Fruit fly (Drosophila melanogaster) whole organism, embryonic: Measurements from ENCODE around the gene CG44837.

Experiments
- Atf6 ChIP-seq: fragments of 200-800 bp; sonication (Bioruptor generic); IDR thresholded peaks from 2 replicates; pipeline ENCODE4 v1.3.6; 2022; ENCODE audit warnings: missing biosample characterization, missing genetic modification characterization
- CG10147 ChIP-seq: fragments of 200-800 bp; sonication (Bioruptor generic); optimal IDR thresholded peaks from 2 replicates; lab custom pipeline; 2019; ENCODE audit warnings: missing biosample characterization, mild to moderate bottlenecking, missing genetic modification characterization, moderate library complexity
- CG11560 ChIP-seq: fragments of 200-800 bp; sonication (Bioruptor generic); IDR thresholded peaks from 3 replicates; pipeline ENCODE4 v1.3.6; 2022; ENCODE audit warnings: missing biosample characterization, missing genetic modification characterization
- CG12391 ChIP-seq: fragments of 200-800 bp; sonication (Bioruptor generic); optimal IDR thresholded peaks from 3 replicates; lab custom pipeline; 2018; ENCODE audit warnings: missing biosample characterization, mild to moderate bottlenecking, missing genetic modification characterization, moderate library complexity
- CG14441 ChIP-seq: fragments of 200-800 bp; sonication (Bioruptor generic); IDR thresholded peaks from 2 replicates; pipeline ENCODE4 v1.3.6; 2022; ENCODE audit warnings: missing biosample characterization, missing genetic modification characterization
- CG14710 ChIP-seq: fragments of 200-800 bp; sonication (Bioruptor generic); optimal IDR thresholded peaks from 3 replicates; lab custom pipeline; 2019; ENCODE audit warnings: missing biosample characterization, mild to moderate bottlenecking, missing genetic modification characterization, moderate library complexity
- CG14860 ChIP-seq: fragments of 200-800 bp; sonication (Bioruptor generic); IDR thresholded peaks from 3 replicates; pipeline ENCODE4 v1.3.6; 2022; ENCODE audit warnings: missing biosample characterization, missing genetic modification characterization; ENCODE audit not compliant: partially characterized antibody
- CG14965 ChIP-seq: fragments of 200-800 bp; sonication (Bioruptor generic); optimal IDR thresholded peaks from 2 replicates; lab custom pipeline; 2016; ENCODE audit warnings: missing biosample characterization, missing genetic modification characterization, borderline replicate concordance
- CG17612 ChIP-seq: fragments of 200-800 bp; sonication (Bioruptor generic); IDR thresholded peaks from 2 replicates; pipeline ENCODE4 v1.3.6; 2022; ENCODE audit warnings: missing biosample characterization, missing genetic modification characterization
- CG2116 ChIP-seq: fragments of 200-800 bp; sonication (Bioruptor generic); optimal IDR thresholded peaks from 3 replicates; lab custom pipeline; 2018; ENCODE audit warnings: missing biosample characterization, mild to moderate bottlenecking, missing genetic modification characterization
- CG30020 ChIP-seq: fragments of 200-800 bp; optimal IDR thresholded peaks from 2 replicates; lab custom pipeline; 2019; ENCODE audit warnings: missing biosample characterization, mild to moderate bottlenecking, missing genetic modification characterization, moderate library complexity
- CG33213 ChIP-seq: fragments of 200-800 bp; sonication (Bioruptor generic); optimal IDR thresholded peaks from 3 replicates; lab custom pipeline; 2016; ENCODE audit warnings: missing biosample characterization, missing genetic modification characterization
- CG3847 ChIP-seq: fragments of 200-800 bp; sonication (Bioruptor generic); IDR thresholded peaks from 2 replicates; pipeline ENCODE4 v1.3.6; 2022; ENCODE audit warnings: missing biosample characterization, missing genetic modification characterization
- CG3995 ChIP-seq: fragments of 200-800 bp; sonication (Bioruptor generic); optimal IDR thresholded peaks from 3 replicates; lab custom pipeline; 2016; ENCODE audit warnings: missing biosample characterization, missing genetic modification characterization
- CG4404 ChIP-seq: fragments of 200-800 bp; sonication (Bioruptor generic); IDR thresholded peaks from 2 replicates; pipeline ENCODE4 v1.3.6; 2022; ENCODE audit warnings: missing biosample characterization, missing genetic modification characterization
- CG4424 ChIP-seq: fragments of 200-800 bp; sonication (Bioruptor generic); optimal IDR thresholded peaks from 3 replicates; lab custom pipeline; 2016; ENCODE audit warnings: missing biosample characterization, missing genetic modification characterization
- CG6175 ChIP-seq: fragments of 200-800 bp; sonication (Bioruptor generic); IDR thresholded peaks from 3 replicates; pipeline ENCODE4 v1.3.6; 2022; ENCODE audit warnings: missing biosample characterization, missing genetic modification characterization
- CG7839 ChIP-seq: fragments of 200-800 bp; sonication (Bioruptor generic); optimal IDR thresholded peaks from 3 replicates; lab custom pipeline; 2018; ENCODE audit warnings: missing biosample characterization, mild to moderate bottlenecking, missing genetic modification characterization, moderate library complexity
- CG7963 ChIP-seq: fragments of 200-800 bp; sonication (Bioruptor generic); IDR thresholded peaks from 3 replicates; pipeline ENCODE4 v1.3.6; 2022; ENCODE audit warnings: missing biosample characterization, missing genetic modification characterization; ENCODE audit not compliant: partially characterized antibody
- CG7987 ChIP-seq: fragments of 200-800 bp; sonication (Bioruptor generic); optimal IDR thresholded peaks from 2 replicates; lab custom pipeline; 2018; ENCODE audit warnings: missing biosample characterization, mild to moderate bottlenecking, missing genetic modification characterization, moderate library complexity
- CG9215 ChIP-seq: fragments of 200-800 bp; sonication (Bioruptor generic); IDR thresholded peaks from 2 replicates; pipeline ENCODE4 v1.3.6; 2022; ENCODE audit warnings: missing biosample characterization, missing genetic modification characterization
- CG9932 ChIP-seq: fragments of 200-800 bp; sonication (Bioruptor generic); IDR thresholded peaks from 2 replicates; pipeline ENCODE4 v1.3.6; 2022; ENCODE audit warnings: missing biosample characterization, missing genetic modification characterization
- Drgx ChIP-seq: fragments of 200-800 bp; sonication (Bioruptor generic); IDR thresholded peaks from 2 replicates; pipeline ENCODE4 v1.3.6; 2022; ENCODE audit warnings: missing biosample characterization, missing genetic modification characterization
- Eip74EF ChIP-seq, 2 experiments: fragments of 200-800 bp in 1 of 2; fragments of >200 bp in 1 of 2; sonication (Bioruptor generic) in 1 of 2; optimal IDR thresholded peaks; 2 replicates each; lab custom pipeline; 2017 to 2019; ENCODE audit warnings: missing biosample characterization in 2 of 2, missing genetic modification characterization in 2 of 2, mild to moderate bottlenecking in 1 of 2, moderate library complexity in 1 of 2
- H15 ChIP-seq: fragments of 200-800 bp; sonication (Bioruptor generic); IDR thresholded peaks from 3 replicates; pipeline ENCODE4 v1.3.6; 2022; ENCODE audit warnings: missing biosample characterization, missing genetic modification characterization
- Hr39 ChIP-seq: fragments of >200 bp; optimal IDR thresholded peaks from 2 replicates; lab custom pipeline; 2017
- Kr ChIP-seq: fragments of 200-800 bp; sonication (Bioruptor generic); optimal IDR thresholded peaks from 2 replicates; lab custom pipeline; 2017; ENCODE audit warnings: missing biosample characterization, mild to moderate bottlenecking, missing genetic modification characterization
- Lpt ChIP-seq: fragments of >200 bp; optimal IDR thresholded peaks from 2 replicates; lab custom pipeline; 2018; ENCODE audit warnings: missing biosample characterization, missing genetic modification characterization
- Max ChIP-seq: fragments of 200-800 bp; sonication (Bioruptor generic); optimal IDR thresholded peaks from 2 replicates; lab custom pipeline; 2016; ENCODE audit warnings: missing biosample characterization, mild to moderate bottlenecking, missing genetic modification characterization
- Med ChIP-seq: fragments of 200-800 bp; sonication (Bioruptor generic); peaks from one replicate; lab custom pipeline; 2016; ENCODE audit warnings: missing biosample characterization, missing genetic modification characterization, mild to moderate bottlenecking, inconsistent platforms, moderate library complexity
- Rx ChIP-seq: fragments of 200-800 bp; sonication (Bioruptor generic); IDR thresholded peaks from 2 replicates; pipeline ENCODE4 v1.3.6; 2022; ENCODE audit warnings: missing biosample characterization, missing genetic modification characterization
- Ssrp ChIP-seq: fragments of 200-800 bp; sonication (Bioruptor generic); optimal IDR thresholded peaks from 2 replicates; lab custom pipeline; 2018; ENCODE audit warnings: missing biosample characterization, mild to moderate bottlenecking, missing genetic modification characterization, moderate library complexity
- Xbp1 ChIP-seq: fragments of 200-800 bp; sonication (Bioruptor generic); optimal IDR thresholded peaks from 3 replicates; lab custom pipeline; 2016; ENCODE audit warnings: missing biosample characterization, mild to moderate bottlenecking, missing genetic modification characterization
- amos ChIP-seq: fragments of 200-800 bp; sonication (Bioruptor generic); IDR thresholded peaks from 2 replicates; pipeline ENCODE4 v1.3.6; 2022; ENCODE audit warnings: missing biosample characterization, missing genetic modification characterization; ENCODE audit not compliant: partially characterized antibody
- aop ChIP-seq: fragments of 200-800 bp; sonication (Bioruptor generic); IDR thresholded peaks from 2 replicates; pipeline ENCODE4 v1.3.6; 2022; ENCODE audit warnings: missing biosample characterization, missing genetic modification characterization
- corto ChIP-seq: fragments of 200-800 bp; sonication (Bioruptor generic); optimal IDR thresholded peaks from 2 replicates; lab custom pipeline; 2016; ENCODE audit warnings: missing biosample characterization, mild to moderate bottlenecking, missing genetic modification characterization, moderate library complexity
- dati ChIP-seq: fragments of 200-800 bp; sonication (Bioruptor generic); IDR thresholded peaks from 2 replicates; pipeline ENCODE4 v1.3.6; 2022; ENCODE audit warnings: missing biosample characterization, missing genetic modification characterization
- emc ChIP-seq: fragments of 200-800 bp; sonication (Bioruptor generic); optimal IDR thresholded peaks from 2 replicates; lab custom pipeline; 2016; ENCODE audit warnings: missing biosample characterization, missing genetic modification characterization
- exex ChIP-seq: fragments of 200-800 bp; sonication (Bioruptor generic); optimal IDR thresholded peaks from 4 replicates; lab custom pipeline; 2018; ENCODE audit warnings: missing biosample characterization, mild to moderate bottlenecking, missing genetic modification characterization, moderate library complexity
- gro ChIP-seq: fragments of 200-800 bp; sonication (Bioruptor generic); optimal IDR thresholded peaks from 2 replicates; lab custom pipeline; 2016; ENCODE audit warnings: missing biosample characterization, missing genetic modification characterization
- lab ChIP-seq: fragments of 200-800 bp; sonication (Bioruptor generic); optimal IDR thresholded peaks from 3 replicates; lab custom pipeline; 2017; ENCODE audit warnings: missing biosample characterization, missing genetic modification characterization, mild to moderate bottlenecking, moderate library complexity, missing genetic modification reagents
- lov ChIP-seq, 2 experiments: fragments of 200-800 bp in 1 of 2; fragments of >200 bp in 1 of 2; sonication (Bioruptor generic) in 1 of 2; IDR thresholded peaks in 1 of 2; optimal IDR thresholded peaks in 1 of 2; 2 replicates in 1 of 2; 3 replicates in 1 of 2; pipeline versions ENCODE4 v1.3.6 to Lab custom; 2017 to 2022; ENCODE audit warnings: missing biosample characterization in 1 of 2, missing genetic modification characterization in 1 of 2
- p53 ChIP-seq: fragments of 200-800 bp; sonication (Bioruptor generic); optimal IDR thresholded peaks from 2 replicates; lab custom pipeline; 2016; ENCODE audit warnings: missing biosample characterization, missing genetic modification characterization
- phol ChIP-seq: fragments of 200-800 bp; sonication (Bioruptor generic); optimal IDR thresholded peaks from 3 replicates; lab custom pipeline; 2018; ENCODE audit warnings: missing biosample characterization, mild to moderate bottlenecking, missing genetic modification characterization, moderate library complexity
- slou ChIP-seq: fragments of 200-800 bp; sonication (Bioruptor generic); optimal IDR thresholded peaks from 3 replicates; lab custom pipeline; 2016; ENCODE audit warnings: missing biosample characterization, missing genetic modification characterization
- sna ChIP-seq: fragments of 200-800 bp; sonication (Bioruptor generic); IDR thresholded peaks from 2 replicates; pipeline ENCODE4 v1.3.6; 2022; ENCODE audit warnings: missing biosample characterization, missing genetic modification characterization; ENCODE audit not compliant: partially characterized antibody
- ssp ChIP-seq: fragments of 200-800 bp; sonication (Bioruptor generic); IDR thresholded peaks from 2 replicates; pipeline ENCODE4 v1.3.6; 2022; ENCODE audit warnings: missing biosample characterization, missing genetic modification characterization
- tap ChIP-seq: fragments of 200-800 bp; optimal IDR thresholded peaks from 3 replicates; lab custom pipeline; 2019; ENCODE audit warnings: missing biosample characterization, mild to moderate bottlenecking, missing genetic modification characterization, moderate library complexity
- tgo ChIP-seq: fragments of 200-800 bp; sonication (Bioruptor generic); IDR thresholded peaks from 3 replicates; pipeline ENCODE4 v1.3.6; 2022; ENCODE audit warnings: missing biosample characterization, missing genetic modification characterization
- wek ChIP-seq: fragments of 200-800 bp; sonication (Bioruptor generic); optimal IDR thresholded peaks from 3 replicates; lab custom pipeline; 2018; ENCODE audit warnings: missing biosample characterization, mild to moderate bottlenecking, missing genetic modification characterization, moderate library complexity

Gene CG44837

DNA sequence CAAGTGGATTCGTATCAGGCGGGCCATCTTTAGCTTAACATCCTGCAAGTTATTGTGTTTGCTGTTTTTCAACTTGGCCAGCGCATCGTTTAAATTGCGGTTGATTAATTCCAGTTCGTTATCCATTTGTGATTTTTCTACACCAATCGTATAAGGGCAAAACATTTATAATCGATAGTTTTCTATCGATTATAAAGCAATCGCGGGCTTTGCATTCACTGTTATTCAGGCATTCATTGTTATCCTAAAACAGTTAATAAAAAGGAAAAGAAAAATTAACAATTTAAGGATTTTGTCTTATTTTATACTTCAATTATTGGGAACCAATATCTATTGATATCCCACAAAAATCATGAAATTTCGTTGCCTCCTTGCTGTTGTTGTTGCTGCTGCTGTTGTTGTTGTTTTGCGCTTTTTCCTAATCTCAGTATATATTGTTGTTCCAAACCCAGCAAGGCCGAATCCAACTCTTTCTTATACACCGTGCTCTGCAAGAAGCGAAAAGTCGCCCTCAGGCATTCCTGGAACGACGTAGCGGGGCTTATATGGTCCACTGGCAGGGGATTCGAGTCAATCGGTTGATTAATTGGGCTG is 113.0 kb downstream of the CG44837 start, which contains the start of gene CG32095:
Gene CG32095 (minus strand): TSS at position 173 of the 594 bp plus-strand sequence.
- no peak for TF ChIP-seq corto (GFP tag; lab: Kevin White, UChicago)
- no peak for TF ChIP-seq CG7839 (tag; lab: Kevin White, UChicago)
- no peak for TF ChIP-seq Kr (GFP tag; lab: Kevin White, UChicago)
- TF ChIP-seq CG7987: no peak
- no peak for TF ChIP-seq gro (GFP tag; lab: Kevin White, UChicago)
- no peak for TF ChIP-seq CG17612 (GFP tag; lab: Robert Waterston, UW)
- TF ChIP-seq amos (GFP tag; lab: Robert Waterston, UW): peak; percentile 86
- no peak for TF ChIP-seq Eip74EF (GFP tag; optimal IDR thresholded peaks at IDR 0.05; lab: Kevin White, UChicago)
- TF ChIP-seq CG10147 (GFP tag; lab: Kevin White, UChicago): no peak
- TF ChIP-seq wek (GFP tag; lab: Kevin White, UChicago): no peak
- TF ChIP-seq CG14710 (tag; lab: Kevin White, UChicago): peak; percentile 17
- TF ChIP-seq Drgx (GFP tag; lab: Robert Waterston, UW): no peak
- no peak for TF ChIP-seq lov (optimal IDR thresholded peaks at IDR 0.05; lab: Kevin White, UChicago)
- no peak for TF ChIP-seq lov (GFP tag; IDR thresholded peaks at IDR 0.05; lab: Robert Waterston, UW)
- TF ChIP-seq Atf6 (GFP tag; lab: Robert Waterston, UW): no peak
- no peak for TF ChIP-seq slou (GFP tag; lab: Kevin White, UChicago)
- no peak for TF ChIP-seq CG3847 (GFP tag; lab: Robert Waterston, UW)
- TF ChIP-seq Hr39 (lab: Kevin White, UChicago): no peak
- TF ChIP-seq ssp: no peak
- no peak for TF ChIP-seq CG14441
- no peak for TF ChIP-seq CG33213 (GFP tag; lab: Kevin White, UChicago)
- TF ChIP-seq Max: no peak
- TF ChIP-seq CG30020: peak; percentile 21
- TF ChIP-seq aop (GFP tag; lab: Robert Waterston, UW): no peak
- no peak for TF ChIP-seq CG12391
- TF ChIP-seq CG4404: no peak
- no peak for TF ChIP-seq p53
- TF ChIP-seq Ssrp (tag; lab: Kevin White, UChicago): no peak
- TF ChIP-seq lab: no peak
- TF ChIP-seq tap (tag; lab: Kevin White, UChicago): no peak
- TF ChIP-seq H15 (GFP tag; lab: Robert Waterston, UW): no peak
- TF ChIP-seq CG9932 (GFP tag; lab: Robert Waterston, UW): no peak
- TF ChIP-seq phol (tag; lab: Kevin White, UChicago): peak; percentile 12
- peak; percentile 72 for TF ChIP-seq CG2116
- no peak for TF ChIP-seq Xbp1 (GFP tag; lab: Kevin White, UChicago)
- no peak for TF ChIP-seq Lpt (GFP tag; lab: Kevin White, UChicago)
- TF ChIP-seq tgo: no peak
- peak; percentile 70; the same call in 2 of the 3 replicates for TF ChIP-seq CG14860 (GFP tag; lab: Robert Waterston, UW)
- peak; percentile 57; the same call in 2 of the 3 replicates for TF ChIP-seq CG7963 (GFP tag; lab: Robert Waterston, UW)
- TF ChIP-seq exex: no peak
- peak; percentile 92 for TF ChIP-seq CG3995
- no peak for TF ChIP-seq CG14965 (GFP tag; lab: Kevin White, UChicago)
- TF ChIP-seq Med (GFP tag; lab: Kevin White, UChicago): peak; percentile 24
- no peak for TF ChIP-seq dati (GFP tag; lab: Robert Waterston, UW)
- TF ChIP-seq Rx (GFP tag; lab: Robert Waterston, UW): no peak
- no peak; the same call in 2 of the 3 replicates for TF ChIP-seq CG11560
- no peak for TF ChIP-seq emc (GFP tag; lab: Kevin White, UChicago)
- no peak for TF ChIP-seq CG4424
- TF ChIP-seq sna (GFP tag; lab: Robert Waterston, UW): peak; percentile 90
- no peak for TF ChIP-seq CG6175
- TF ChIP-seq CG9215 (GFP tag; lab: Robert Waterston, UW): no peak
